Worm (Caenorhabditis elegans) whole organism, midembryonic: ENCODE data around the gene ZK721.3.
A peak's percentile ranks its signal among the peaks of the same experiment; 100 is the strongest.

Source experiments
- T22C8.4 ChIP-seq: fragments of 200-800 bp; sonication (Bioruptor generic); IDR thresholded peaks from 2 replicates; pipeline ENCODE4 v1.3.6; 2022; ENCODE audit warnings: missing genetic modification characterization, missing compliant biosample characterization
- cog-1 ChIP-seq: sonication (generic microtip); optimal IDR thresholded peaks from 2 replicates; lab custom pipeline; 2016; ENCODE audit warnings: missing genetic modification characterization, missing compliant biosample characterization
- flt-1 ChIP-seq: fragments of 200-800 bp; sonication (Bioruptor generic); IDR thresholded peaks from 2 replicates; pipeline ENCODE4 v1.3.6; 2022; ENCODE audit warnings: missing genetic modification characterization, missing compliant biosample characterization
- klf-2 ChIP-seq: fragments of 200-800 bp; sonication (Bioruptor generic); conservative IDR thresholded peaks from 2 replicates; pipeline ENCODE4 v1.3.6; 2022; ENCODE audit warnings: missing genetic modification reagents, missing genetic modification characterization, missing compliant biosample characterization
- med-1 ChIP-seq: sonication (generic microtip); optimal IDR thresholded peaks from 2 replicates; lab custom pipeline; 2017; ENCODE audit warnings: missing genetic modification characterization, mild to moderate bottlenecking, missing compliant biosample characterization, antibody characterized with exemption, missing genetic modification reagents; ENCODE audit not compliant: insufficient read depth
- ref-1 ChIP-seq: fragments of 200-800 bp; sonication (Bioruptor generic); conservative IDR thresholded peaks from 2 replicates; pipeline ENCODE4 v1.3.6; 2022; ENCODE audit warnings: missing genetic modification reagents, missing genetic modification characterization, missing compliant biosample characterization
- tab-1 ChIP-seq: fragments of 200-800 bp; sonication (Bioruptor generic); IDR thresholded peaks from 2 replicates; pipeline ENCODE4 v1.3.6; 2022; ENCODE audit warnings: missing genetic modification characterization, missing compliant biosample characterization
- ztf-23 ChIP-seq: fragments of 200-800 bp; sonication (Bioruptor generic); IDR thresholded peaks from 2 replicates; pipeline ENCODE4 v1.3.6; 2022; ENCODE audit warnings: missing genetic modification reagents, missing genetic modification characterization, missing compliant biosample characterization
- ztf-29 ChIP-seq: fragments of 200-800 bp; sonication (Bioruptor generic); IDR thresholded peaks from 2 replicates; pipeline ENCODE4 v1.3.6; 2022; ENCODE audit warnings: missing genetic modification reagents, missing genetic modification characterization, missing compliant biosample characterization

Gene ZK721.3

ce11 chrX:8820643-8821042 is 36.3 kb downstream of the ZK721.3 start:
- no peak for TF ChIP-seq med-1 (GFP tag; lab: Kevin White, UChicago)
- no peak for TF ChIP-seq ztf-29 (GFP tag; lab: Robert Waterston, UW)
- no peak for TF ChIP-seq ref-1
- TF ChIP-seq T22C8.4 = no peak
- no peak for TF ChIP-seq flt-1 (GFP tag; lab: Robert Waterston, UW)
- no peak for TF ChIP-seq cog-1 (tag; lab: Kevin White, UChicago)
- no peak for TF ChIP-seq tab-1 (GFP tag; lab: Robert Waterston, UW)
- TF ChIP-seq klf-2 (GFP tag; lab: Robert Waterston, UW) = no peak
- no peak for TF ChIP-seq ztf-23

- TF ChIP-seq T22C8.4 (no peak), klf-2 (GFP tag; lab: Robert Waterston, UW) (no peak), ztf-29 (GFP tag; lab: Robert Waterston, UW) (no peak), med-1 (GFP tag; lab: Kevin White, UChicago) (no peak), tab-1 (GFP tag; lab: Robert Waterston, UW) (no peak), flt-1 (GFP tag; lab: Robert Waterston, UW) (no peak), ztf-23 (no peak), ref-1 (no peak), cog-1 (tag; lab: Kevin White, UChicago) (no peak)
Measured at ce11 chrX:8824437-8824836, 40.1 kb downstream of the ZK721.3 start, which contains the start of gene ifd-1. Gene ifd-1, minus strand, starts transcription at chrX:8824448.

- TF ChIP-seq ztf-23 = no peak
- TF ChIP-seq cog-1 (tag; lab: Kevin White, UChicago) = no peak
- no peak for TF ChIP-seq klf-2 (GFP tag; lab: Robert Waterston, UW)
- no peak for TF ChIP-seq ztf-29 (GFP tag; lab: Robert Waterston, UW)
- no peak for TF ChIP-seq med-1 (GFP tag; lab: Kevin White, UChicago)
- TF ChIP-seq ref-1 = no peak
- TF ChIP-seq T22C8.4 = no peak
- TF ChIP-seq tab-1 (GFP tag; lab: Robert Waterston, UW) = no peak
- TF ChIP-seq flt-1 (GFP tag; lab: Robert Waterston, UW) = no peak
Measured at ce11 chrX:8828365-8828764, 44.0 kb downstream of the ZK721.3 start, which contains the start of gene rcs-1. Gene rcs-1, minus strand, starts transcription at chrX:8828540.

- TF ChIP-seq ztf-23 = no peak
- TF ChIP-seq ztf-29 (GFP tag; lab: Robert Waterston, UW) = no peak
- no peak for TF ChIP-seq cog-1 (tag; lab: Kevin White, UChicago)
- TF ChIP-seq med-1 (GFP tag; lab: Kevin White, UChicago) = no peak
- TF ChIP-seq T22C8.4 = no peak
- TF ChIP-seq flt-1 (GFP tag; lab: Robert Waterston, UW) = no peak
- TF ChIP-seq ref-1 = no peak
- no peak for TF ChIP-seq tab-1 (GFP tag; lab: Robert Waterston, UW)
- no peak for TF ChIP-seq klf-2 (GFP tag; lab: Robert Waterston, UW)
Measured at ce11 chrX:8831162-8831561, 46.8 kb downstream of the ZK721.3 start, which contains the start of gene C28G1.6. Gene C28G1.6, minus strand, starts transcription at chrX:8831262.

ce11 chrX:8835405-8835804 is 51.1 kb downstream of the ZK721.3 start, which contains the start of gene sec-15:
Gene sec-15, minus strand, starts transcription at chrX:8835715.
- no peak for TF ChIP-seq klf-2 (GFP tag; lab: Robert Waterston, UW)
- TF ChIP-seq T22C8.4 = no peak
- TF ChIP-seq ztf-29 (GFP tag; lab: Robert Waterston, UW) = no peak
- no peak for TF ChIP-seq ztf-23
- TF ChIP-seq med-1 (GFP tag; lab: Kevin White, UChicago) = no peak

ce11 chrX:8835887-8836348 is 51.6 kb downstream of the ZK721.3 start, which contains the start of gene C28G1.2:
Gene C28G1.2, plus strand, starts transcription at chrX:8836016.
- TF ChIP-seq med-1 (GFP tag; lab: Kevin White, UChicago) (peak; percentile 86), ztf-23 (peak; percentile 98), cog-1 (tag; lab: Kevin White, UChicago) (peak; percentile 93), T22C8.4 (peak; percentile 97), flt-1 (GFP tag; lab: Robert Waterston, UW) (peak; percentile 99), tab-1 (GFP tag; lab: Robert Waterston, UW) (peak; percentile 98), klf-2 (GFP tag; lab: Robert Waterston, UW) (peak; percentile 95), ref-1 (peak; percentile 96), ztf-29 (GFP tag; lab: Robert Waterston, UW) (peak; percentile 97)
